Worm (Caenorhabditis elegans): ENCODE results near the gene gly-20.

gly-20 gene

DNA sequence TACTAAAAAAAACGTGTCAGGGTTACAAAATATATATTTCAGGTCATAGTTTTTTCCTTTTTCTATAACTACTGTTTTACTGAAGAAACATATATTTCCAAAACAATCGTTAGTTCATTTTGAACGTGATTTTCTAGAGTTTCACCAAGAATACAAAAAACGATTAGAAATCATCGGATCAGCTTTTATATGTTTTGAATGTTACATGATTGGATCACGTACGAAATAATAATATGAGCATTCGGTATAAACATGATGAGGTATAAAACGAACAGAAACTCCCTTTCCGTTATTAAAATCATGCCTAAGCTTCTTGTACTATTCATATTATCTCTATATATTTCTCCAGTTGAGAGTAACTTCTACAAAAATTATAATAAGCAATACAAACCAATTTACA is 9.5 kb upstream of the gly-20 start, which contains the start of gene clec-223:
TSS of gene clec-223 (plus strand) at position 301 of the 400 bp plus-strand sequence.
- TF ChIP-seq snpc-3.4 (tag; optimal IDR thresholded peaks at IDR 0.05) (no peak), let-526 (GFP tag; IDR thresholded peaks at IDR 0.05) (no peak), aptf-3 (GFP tag; IDR thresholded peaks at IDR 0.05) (no peak), hrde-1 (tag; optimal IDR thresholded peaks at IDR 0.05; ENCODE audit: borderline replicate concordance) (no peak), unc-62 (GFP tag; optimal IDR thresholded peaks at IDR 0.05) (no peak), chd-7 (tag; optimal IDR thresholded peaks at IDR 0.05) (no peak), F55B11.4 (tag; optimal IDR thresholded peaks at IDR 0.05; ENCODE audit: borderline replicate concordance, insufficient read depth) (no peak), madf-6 (GFP tag; IDR thresholded peaks at IDR 0.05) (no peak), lin-40 (tag; optimal IDR thresholded peaks at IDR 0.05) (no peak), F10E7.11 (tag; optimal IDR thresholded peaks at IDR 0.05) (no peak), zfh-2 (GFP tag; conservative IDR thresholded peaks at IDR 0.05) (no peak), F49E8.2 (tag; optimal IDR thresholded peaks at IDR 0.05; ENCODE audit: insufficient read depth) (no peak), hmg-1.2 (GFP tag; IDR thresholded peaks at IDR 0.05) (no peak), lin-26 (GFP tag; IDR thresholded peaks at IDR 0.05) (no peak)

DNA sequence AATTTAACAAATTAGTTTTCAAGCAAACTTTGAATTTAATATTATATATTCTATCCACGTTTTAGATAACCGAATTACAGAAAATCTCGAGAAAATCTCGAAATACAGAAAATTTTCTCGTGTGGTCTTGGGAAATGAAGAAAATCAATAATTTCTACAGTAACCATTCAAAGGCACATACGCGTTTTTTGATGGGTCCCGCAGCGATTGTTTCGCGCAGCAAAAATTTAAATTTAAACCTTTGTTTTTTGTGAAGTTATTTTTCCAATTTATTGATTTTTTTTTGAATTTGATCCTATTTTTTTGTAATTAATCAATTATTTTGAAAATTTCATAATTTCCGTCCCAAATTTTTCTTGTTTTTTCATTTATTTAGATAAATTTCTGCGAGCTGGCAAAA is 2.8 kb upstream of the gly-20 start:
- TF ChIP-seq nhr-179 (tag; optimal IDR thresholded peaks at IDR 0.05) (no peak), D2030.7 (GFP tag; IDR thresholded peaks at IDR 0.05) (peak; percentile 51; the same call in 1 of the 2 replicates), F57A8.1 (GFP tag; optimal IDR thresholded peaks at IDR 0.05) (no peak), rcor-1 (GFP tag; IDR thresholded peaks at IDR 0.05) (no peak), lsl-1 (GFP tag; optimal IDR thresholded peaks at IDR 0.05) (peak; percentile 93), ztf-18 (tag; optimal IDR thresholded peaks at IDR 0.05) (no peak), mcd-1 (GFP tag; IDR thresholded peaks at IDR 0.05) (peak; percentile 37; the same call in 1 of the 2 replicates), efl-1 (GFP tag; optimal IDR thresholded peaks at IDR 0.05) (peak; percentile 22), ets-4 (GFP tag; optimal IDR thresholded peaks at IDR 0.05) (no peak), madf-8 (GFP tag; conservative IDR thresholded peaks at IDR 0.05) (peak; percentile 81), atf-7 (tag; optimal IDR thresholded peaks at IDR 0.05) (no peak), xnd-1 (tag; optimal IDR thresholded peaks at IDR 0.05) (peak; percentile 96), F52B5.7 (tag; optimal IDR thresholded peaks at IDR 0.05) (no peak), athp-1 (tag; optimal IDR thresholded peaks at IDR 0.05) (peak; percentile 6), T07F8.4 (tag; optimal IDR thresholded peaks at IDR 0.05) (no peak), snpc-1.3 (tag; optimal IDR thresholded peaks at IDR 0.05; ENCODE audit: insufficient read depth) (peak; percentile 40), snpc-4 (GFP tag; optimal IDR thresholded peaks at IDR 0.05) (no peak), snpc-4 (tag; optimal IDR thresholded peaks at IDR 0.05) (peak in 1 of 4 experiments; percentile 47), let-607 (tag; optimal IDR thresholded peaks at IDR 0.05) (no peak), madf-6 (GFP tag; IDR thresholded peaks at IDR 0.05) (peak; percentile 95), F22D6.2 (tag; optimal IDR thresholded peaks at IDR 0.05) (no peak), F49E8.2 (tag; optimal IDR thresholded peaks at IDR 0.05; ENCODE audit: insufficient read depth) (peak; percentile 37), snpc-1.1 (tag; optimal IDR thresholded peaks at IDR 0.05; ENCODE audit: insufficient read depth) (peak; percentile 1), F33H1.4 (GFP tag; IDR thresholded peaks at IDR 0.05) (peak; percentile 95), him-1 (tag; optimal IDR thresholded peaks at IDR 0.05) (peak; percentile 5), rpc-1 (optimal IDR thresholded peaks at IDR 0.05) (no peak), rpc-1 (tag; optimal IDR thresholded peaks at IDR 0.05) (no peak), let-526 (GFP tag; IDR thresholded peaks at IDR 0.05) (no peak), ccch-3 (GFP tag; optimal IDR thresholded peaks at IDR 0.05) (no peak), ceh-91 (GFP tag; IDR thresholded peaks at IDR 0.05) (peak; percentile 45; the same call in 1 of the 2 replicates), dpff-1 (tag; optimal IDR thresholded peaks at IDR 0.05) (no peak), B0035.1 (tag; optimal IDR thresholded peaks at IDR 0.05) (no peak), F23B12.7 (tag; optimal IDR thresholded peaks at IDR 0.05; ENCODE audit: insufficient read depth) (no peak), snpc-3.4 (tag; optimal IDR thresholded peaks at IDR 0.05) (peak; percentile 72), lin-54 (GFP tag; optimal IDR thresholded peaks at IDR 0.05) (peak; percentile 78), ztf-25 (GFP tag; IDR thresholded peaks at IDR 0.05) (no peak)
